Fruit fly (Drosophila melanogaster) whole organism, prepupa: ENCODE results near the gene rst.

Experiments used
- CG10631 ChIP-seq: fragments of 200-800 bp; sonication (Bioruptor generic); optimal IDR thresholded peaks from 2 replicates; lab custom pipeline; 2016; ENCODE audit warnings: missing biosample characterization, missing genetic modification characterization
- CG10669 ChIP-seq: fragments of 200-800 bp; sonication (Bioruptor generic); optimal IDR thresholded peaks from 3 replicates; lab custom pipeline; 2018; ENCODE audit warnings: missing biosample characterization, mild to moderate bottlenecking, missing genetic modification characterization, moderate library complexity
- CG11902 ChIP-seq: fragments of 200-800 bp; sonication (Bioruptor generic); optimal IDR thresholded peaks from 3 replicates; lab custom pipeline; 2016; ENCODE audit warnings: missing biosample characterization, missing genetic modification characterization
- CG15336 ChIP-seq: fragments of 200-800 bp; sonication (Bioruptor generic); IDR thresholded peaks from 2 replicates; pipeline ENCODE4 v1.3.6; 2022; ENCODE audit warnings: missing biosample characterization, missing genetic modification characterization
- CG1621 ChIP-seq: fragments of 200-800 bp; sonication (Bioruptor generic); optimal IDR thresholded peaks from 3 replicates; lab custom pipeline; 2018; ENCODE audit warnings: missing biosample characterization, mild to moderate bottlenecking, missing genetic modification characterization
- CG16779 ChIP-seq: fragments of 200-800 bp; sonication (Bioruptor generic); optimal IDR thresholded peaks from 3 replicates; lab custom pipeline; 2017; ENCODE audit warnings: missing biosample characterization, mild to moderate bottlenecking, missing genetic modification characterization
- CG3032 ChIP-seq: fragments of 200-800 bp; optimal IDR thresholded peaks from 2 replicates; lab custom pipeline; 2019; ENCODE audit warnings: missing biosample characterization, mild to moderate bottlenecking, missing genetic modification characterization, moderate library complexity
- CG31627 ChIP-seq: fragments of 200-800 bp; sonication (Bioruptor generic); optimal IDR thresholded peaks from 3 replicates; lab custom pipeline; 2016; ENCODE audit warnings: missing biosample characterization, missing genetic modification characterization
- CG32006 ChIP-seq: fragments of 200-800 bp; sonication (Bioruptor generic); optimal IDR thresholded peaks from 3 replicates; lab custom pipeline; 2017; ENCODE audit warnings: missing biosample characterization, mild to moderate bottlenecking, missing genetic modification characterization
- CG3919 ChIP-seq: fragments of 200-800 bp; sonication (Bioruptor generic); optimal IDR thresholded peaks from 3 replicates; lab custom pipeline; 2016; ENCODE audit warnings: missing biosample characterization, missing genetic modification characterization
- CG6276 ChIP-seq: fragments of 200-800 bp; sonication (Bioruptor generic); optimal IDR thresholded peaks from 2 replicates; lab custom pipeline; 2017; ENCODE audit warnings: missing biosample characterization, mild to moderate bottlenecking, missing genetic modification characterization
- CG6792 ChIP-seq: fragments of 200-800 bp; sonication (Bioruptor generic); optimal IDR thresholded peaks from 3 replicates; lab custom pipeline; 2016; ENCODE audit warnings: missing biosample characterization, missing genetic modification characterization
- CG6808 ChIP-seq: fragments of 200-800 bp; sonication (Bioruptor generic); optimal IDR thresholded peaks from 3 replicates; lab custom pipeline; 2017; ENCODE audit warnings: missing biosample characterization, missing genetic modification characterization, mild to moderate bottlenecking, moderate library complexity, missing genetic modification reagents
- CG6854 ChIP-seq: fragments of 200-800 bp; sonication (Bioruptor generic); optimal IDR thresholded peaks from 2 replicates; lab custom pipeline; 2017; ENCODE audit warnings: missing biosample characterization, mild to moderate bottlenecking, missing genetic modification characterization
- CG9139 ChIP-seq: fragments of 200-800 bp; sonication (Bioruptor generic); optimal IDR thresholded peaks from 3 replicates; lab custom pipeline; 2017; ENCODE audit warnings: missing biosample characterization, mild to moderate bottlenecking, missing genetic modification characterization
- Eip78C ChIP-seq: fragments of 200-800 bp; sonication (Bioruptor generic); peaks from one replicate; lab custom pipeline; 2016; ENCODE audit warnings: missing biosample characterization, missing genetic modification characterization
- Eip93F ChIP-seq: fragments of 200-800 bp; sonication (Bioruptor generic); optimal IDR thresholded peaks from 2 replicates; lab custom pipeline; 2016; ENCODE audit warnings: missing biosample characterization, mild to moderate bottlenecking, missing genetic modification characterization
- Ets21C ChIP-seq: fragments of 200-800 bp; sonication (Bioruptor generic); optimal IDR thresholded peaks from 3 replicates; lab custom pipeline; 2016; ENCODE audit warnings: missing biosample characterization, missing genetic modification characterization
- Ets96B ChIP-seq: fragments of 200-800 bp; optimal IDR thresholded peaks from 2 replicates; lab custom pipeline; 2019; ENCODE audit warnings: missing biosample characterization, mild to moderate bottlenecking, missing genetic modification characterization, moderate library complexity
- Gug ChIP-seq: fragments of 200-800 bp; sonication (Bioruptor generic); IDR thresholded peaks from 2 replicates; pipeline ENCODE4 v1.3.6; 2022; ENCODE audit warnings: missing biosample characterization, missing genetic modification characterization
- Hr39 ChIP-seq: fragments of 200-800 bp; sonication (Bioruptor generic); optimal IDR thresholded peaks from 2 replicates; lab custom pipeline; 2016; ENCODE audit warnings: missing biosample characterization, missing genetic modification characterization
- Hr4 ChIP-seq: fragments of 200-800 bp; sonication (Bioruptor generic); optimal IDR thresholded peaks from 3 replicates; lab custom pipeline; 2016; ENCODE audit warnings: missing biosample characterization, missing genetic modification characterization
- Met ChIP-seq: fragments of 200-800 bp; sonication (Bioruptor generic); optimal IDR thresholded peaks from 3 replicates; lab custom pipeline; 2016; ENCODE audit warnings: missing biosample characterization, missing genetic modification characterization
- OdsH ChIP-seq: fragments of 200-800 bp; sonication (Bioruptor generic); optimal IDR thresholded peaks from 3 replicates; lab custom pipeline; 2016; ENCODE audit warnings: missing biosample characterization, missing genetic modification characterization
- Smox ChIP-seq: fragments of 200-800 bp; sonication (Bioruptor generic); optimal IDR thresholded peaks from 3 replicates; lab custom pipeline; 2016; ENCODE audit warnings: missing biosample characterization, missing genetic modification characterization
- Sox102F ChIP-seq: fragments of 200-800 bp; sonication (Bioruptor generic); optimal IDR thresholded peaks from 2 replicates; lab custom pipeline; 2016; ENCODE audit warnings: missing biosample characterization, mild to moderate bottlenecking, missing genetic modification characterization
- Sox14 ChIP-seq: fragments of 200-800 bp; sonication (Bioruptor generic); optimal IDR thresholded peaks from 3 replicates; lab custom pipeline; 2016; ENCODE audit warnings: missing biosample characterization, missing genetic modification characterization
- Sox15 ChIP-seq: fragments of 200-800 bp; sonication (Bioruptor generic); optimal IDR thresholded peaks from 3 replicates; lab custom pipeline; 2016; ENCODE audit warnings: missing biosample characterization, missing genetic modification characterization
- achi ChIP-seq: fragments of 200-800 bp; sonication (Bioruptor generic); optimal IDR thresholded peaks from 3 replicates; lab custom pipeline; 2016; ENCODE audit warnings: missing biosample characterization, missing genetic modification characterization
- cyc ChIP-seq: fragments of 200-800 bp; sonication (Bioruptor generic); optimal IDR thresholded peaks from 3 replicates; lab custom pipeline; 2016; ENCODE audit warnings: missing biosample characterization, missing genetic modification characterization
- eg ChIP-seq: fragments of 200-800 bp; sonication (Bioruptor generic); IDR thresholded peaks from 3 replicates; pipeline ENCODE4 v1.3.6; 2022; ENCODE audit warnings: missing biosample characterization, missing genetic modification characterization
- esn ChIP-seq: fragments of 200-800 bp; sonication (Bioruptor generic); optimal IDR thresholded peaks from 2 replicates; lab custom pipeline; 2016; ENCODE audit warnings: missing biosample characterization, mild to moderate bottlenecking, missing genetic modification characterization, moderate library complexity
- fd85E ChIP-seq: fragments of 200-800 bp; sonication (Bioruptor generic); optimal IDR thresholded peaks from 3 replicates; lab custom pipeline; 2016; ENCODE audit warnings: missing biosample characterization, missing genetic modification characterization
- fkh ChIP-seq: fragments of 200-800 bp; sonication (Bioruptor generic); optimal IDR thresholded peaks from 3 replicates; lab custom pipeline; 2017; ENCODE audit warnings: missing biosample characterization, mild to moderate bottlenecking, missing genetic modification characterization, moderate library complexity
- lz ChIP-seq: fragments of 200-800 bp; sonication (Bioruptor generic); optimal IDR thresholded peaks from 3 replicates; lab custom pipeline; 2016; ENCODE audit warnings: missing biosample characterization, missing genetic modification characterization
- pdm3 ChIP-seq: fragments of 200-800 bp; sonication (Bioruptor generic); optimal IDR thresholded peaks from 3 replicates; lab custom pipeline; 2016; ENCODE audit warnings: missing biosample characterization, missing genetic modification characterization
- spab ChIP-seq: fragments of 200-800 bp; sonication (Bioruptor generic); optimal IDR thresholded peaks from 2 replicates; lab custom pipeline; 2017; ENCODE audit warnings: missing biosample characterization, mild to moderate bottlenecking, missing genetic modification characterization, missing genetic modification reagents
- svp ChIP-seq: fragments of 200-800 bp; sonication (Bioruptor generic); peaks from one replicate; lab custom pipeline; 2016; ENCODE audit warnings: missing biosample characterization, missing genetic modification characterization
- topi ChIP-seq: fragments of 200-800 bp; sonication (Bioruptor generic); optimal IDR thresholded peaks from 3 replicates; lab custom pipeline; 2016; ENCODE audit warnings: missing biosample characterization, missing genetic modification characterization
- vri ChIP-seq: fragments of 200-800 bp; sonication (Bioruptor generic); optimal IDR thresholded peaks from 3 replicates; lab custom pipeline; 2016; ENCODE audit warnings: missing biosample characterization, mild to moderate bottlenecking, missing genetic modification characterization

rst gene

DNA sequence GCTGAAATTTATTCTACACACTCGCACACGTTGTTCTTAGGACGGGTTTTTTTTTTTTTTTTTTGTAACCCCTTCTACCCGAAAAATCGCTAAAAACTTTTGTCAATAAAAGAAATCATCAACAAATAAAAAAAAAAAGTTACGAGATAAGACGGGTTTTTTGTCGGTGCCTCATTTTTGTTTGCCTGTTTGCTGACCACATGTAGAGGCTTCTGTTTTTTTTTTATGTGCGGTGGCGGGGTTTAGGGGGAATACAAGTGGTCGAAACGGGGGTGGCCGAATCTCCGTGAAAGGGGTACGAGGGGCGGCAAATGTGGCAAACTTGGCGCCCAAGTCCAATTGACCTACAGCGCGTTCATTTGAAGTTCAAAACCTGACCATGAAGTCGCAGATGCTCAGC lies 55.1 kb downstream of the rst start:
- TF ChIP-seq fkh (GFP tag; lab: Kevin White, UChicago), result peak; percentile 64
- peak; percentile 6 for TF ChIP-seq vri (GFP tag; lab: Kevin White, UChicago)
- TF ChIP-seq CG3032 (tag; lab: Kevin White, UChicago), result no peak
- no peak for TF ChIP-seq CG6854 (GFP tag; lab: Kevin White, UChicago)
- no peak for TF ChIP-seq cyc (GFP tag; lab: Kevin White, UChicago)
- no peak for TF ChIP-seq lz

- TF ChIP-seq CG9139 (GFP tag; lab: Kevin White, UChicago) (no peak), CG16779 (no peak), achi (GFP tag; lab: Kevin White, UChicago) (no peak), CG10631 (GFP tag; lab: Kevin White, UChicago) (no peak), Sox15 (GFP tag; lab: Kevin White, UChicago) (no peak), CG11902 (no peak), CG15336 (GFP tag; lab: Robert Waterston, UW) (no peak), fd85E (GFP tag; lab: Kevin White, UChicago) (no peak), CG10669 (GFP tag; lab: Kevin White, UChicago) (no peak), CG6276 (GFP tag; lab: Kevin White, UChicago) (no peak), Hr4 (GFP tag; lab: Kevin White, UChicago) (no peak), Ets96B (tag; lab: Kevin White, UChicago) (no peak), spab (GFP tag; lab: Kevin White, UChicago) (no peak), vri (GFP tag; lab: Kevin White, UChicago) (no peak), Gug (GFP tag; lab: Robert Waterston, UW) (no peak), CG6808 (GFP tag; lab: Kevin White, UChicago) (no peak), Met (GFP tag; lab: Kevin White, UChicago) (no peak)
These were observed 58.5 kb downstream of the rst start for dm6 chrX:2915108-2915507.

dm6 chrX:2914091-2914490 lies 59.5 kb downstream of the rst start:
- TF ChIP-seq CG3032 (tag; lab: Kevin White, UChicago) (peak; percentile 1), Sox14 (GFP tag; lab: Kevin White, UChicago) (no peak), Ets96B (tag; lab: Kevin White, UChicago) (peak; percentile 17), Eip78C (GFP tag; lab: Kevin White, UChicago) (peak; percentile 19), topi (GFP tag; lab: Kevin White, UChicago) (no peak)

DNA sequence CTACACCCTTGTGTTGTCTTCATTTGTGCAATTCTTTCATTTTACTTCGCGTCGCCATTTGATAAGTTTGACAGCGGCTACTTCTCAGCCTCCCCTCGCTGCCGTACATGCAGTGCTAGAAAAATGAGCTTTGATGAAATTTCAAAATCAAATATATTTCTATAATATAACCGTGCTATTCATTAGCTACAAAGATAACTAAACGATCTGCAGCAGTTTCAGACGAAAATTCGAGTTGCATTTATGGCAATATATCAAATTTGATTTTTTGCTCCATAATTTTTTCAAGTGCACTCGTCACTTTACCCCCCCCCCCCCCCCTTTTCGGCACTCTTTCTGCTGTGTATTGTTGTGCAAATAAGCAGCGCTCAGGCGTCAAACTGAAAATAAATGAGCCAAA lies 61.1 kb downstream of the rst start:
- peak; percentile 36 for TF ChIP-seq Eip78C (GFP tag; lab: Kevin White, UChicago)
- peak; percentile 42 for TF ChIP-seq svp (GFP tag; lab: Kevin White, UChicago)
- TF ChIP-seq CG6276 (GFP tag; lab: Kevin White, UChicago), result no peak

DNA sequence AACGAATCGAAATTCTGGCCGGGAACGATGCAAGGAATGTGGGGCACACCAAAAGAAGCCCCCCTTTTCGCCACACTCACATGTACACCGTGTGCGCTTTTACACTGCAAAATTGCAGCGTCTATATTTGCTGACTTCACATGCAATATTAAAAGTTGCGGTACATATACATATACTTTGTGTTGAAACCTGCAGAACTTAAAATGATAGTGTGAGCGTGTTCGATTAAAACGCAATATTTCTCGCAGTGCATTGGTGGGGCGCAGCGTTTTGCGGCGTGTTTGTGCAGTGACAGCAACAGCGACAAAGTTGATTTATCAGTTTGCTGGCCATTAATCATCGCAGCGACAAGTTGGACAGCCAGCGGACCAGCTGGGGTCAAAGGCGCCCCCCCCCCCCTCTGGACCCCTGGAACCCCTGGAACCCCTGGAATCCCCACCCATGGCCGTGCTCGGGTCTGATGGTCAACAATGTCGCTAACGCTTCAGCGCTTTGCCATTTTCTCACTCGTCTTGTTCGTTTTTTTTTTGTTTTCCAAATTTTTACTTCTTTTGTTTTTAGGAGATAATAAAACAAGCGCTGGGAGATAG lies 66.4 kb downstream of the rst start:
- no peak for TF ChIP-seq fd85E (GFP tag; lab: Kevin White, UChicago)
- peak; percentile 36 for TF ChIP-seq esn (GFP tag; lab: Kevin White, UChicago)
- TF ChIP-seq CG10669 (GFP tag; lab: Kevin White, UChicago), result peak; percentile 21
- peak; percentile 20 for TF ChIP-seq Ets21C (GFP tag; lab: Kevin White, UChicago)
- peak; percentile 3 for TF ChIP-seq achi (GFP tag; lab: Kevin White, UChicago)
- peak; percentile 49 for TF ChIP-seq CG31627
- TF ChIP-seq CG15336 (GFP tag; lab: Robert Waterston, UW), result no peak
- TF ChIP-seq Hr39 (GFP tag; lab: Kevin White, UChicago), result peak; percentile 55
- no peak for TF ChIP-seq CG6276 (GFP tag; lab: Kevin White, UChicago)
- TF ChIP-seq Ets96B (tag; lab: Kevin White, UChicago), result peak; percentile 14
- peak; percentile 45 for TF ChIP-seq cyc (GFP tag; lab: Kevin White, UChicago)
- TF ChIP-seq Sox15 (GFP tag; lab: Kevin White, UChicago), result peak; percentile 24
- TF ChIP-seq Smox (GFP tag; lab: Kevin White, UChicago), result peak; percentile 26
- TF ChIP-seq CG6808 (GFP tag; lab: Kevin White, UChicago), result no peak
- TF ChIP-seq eg (GFP tag; lab: Robert Waterston, UW), result peak; percentile 24; the same call in 1 of the 3 replicates
- no peak for TF ChIP-seq CG1621 (tag; lab: Kevin White, UChicago)
- TF ChIP-seq topi (GFP tag; lab: Kevin White, UChicago), result peak; percentile 49
- TF ChIP-seq Sox102F, result peak; percentile 0
- peak; percentile 36 for TF ChIP-seq pdm3 (GFP tag; lab: Kevin White, UChicago)
- no peak for TF ChIP-seq Eip93F
- TF ChIP-seq Met (GFP tag; lab: Kevin White, UChicago), result peak; percentile 43
- TF ChIP-seq CG6792 (GFP tag; lab: Kevin White, UChicago), result peak; percentile 10
- TF ChIP-seq OdsH (GFP tag; lab: Kevin White, UChicago), result peak; percentile 24
- peak; percentile 74 for TF ChIP-seq svp (GFP tag; lab: Kevin White, UChicago)
- peak; percentile 15 for TF ChIP-seq CG10631 (GFP tag; lab: Kevin White, UChicago)
- TF ChIP-seq CG16779, result no peak
- peak; percentile 9 for TF ChIP-seq Sox14 (GFP tag; lab: Kevin White, UChicago)
- peak; percentile 75 for TF ChIP-seq Eip78C (GFP tag; lab: Kevin White, UChicago)
- TF ChIP-seq CG3919 (GFP tag; lab: Kevin White, UChicago), result peak; percentile 31
- TF ChIP-seq CG32006 (GFP tag; lab: Kevin White, UChicago), result peak; percentile 10
- peak; percentile 33 for TF ChIP-seq lz
